Worm (Caenorhabditis elegans): ENCODE data around the gene F22E5.2.

- TF ChIP-seq unc-62 (GFP tag; optimal IDR thresholded peaks at IDR 0.05) (no peak), ZK546.5 (tag; optimal IDR thresholded peaks at IDR 0.05) (no peak), lin-39 (tag; optimal IDR thresholded peaks at IDR 0.05) (no peak), ztf-11 (tag; optimal IDR thresholded peaks at IDR 0.05) (no peak), snpc-4 (tag; optimal IDR thresholded peaks at IDR 0.05) (no peak), R02D3.7 (tag; optimal IDR thresholded peaks at IDR 0.05) (no peak), egl-27 (tag; optimal IDR thresholded peaks at IDR 0.05) (no peak), hmg-11 (tag; optimal IDR thresholded peaks at IDR 0.05) (no peak), elt-3 (tag; optimal IDR thresholded peaks at IDR 0.05) (no peak)
These were observed 20.7 kb upstream of the F22E5.2 start, which contains the start of gene F22E5.11 for ce11 chrII:2644498-2644897.
